Worm (Caenorhabditis elegans) whole organism, L1 larva: ENCODE data around the gene ben-1.
A peak's percentile ranks its signal among the peaks of the same experiment; 100 is the strongest.

Experiments used
- ceh-63 ChIP-seq: fragments of 200-800 bp; sonication (Bioruptor generic); optimal IDR thresholded peaks from 2 replicates; lab custom pipeline; 2018; ENCODE audit warnings: mild to moderate bottlenecking, missing genetic modification characterization, missing compliant biosample characterization
- ceh-82 ChIP-seq, 3 experiments: fragments of 150-350 bp in 1 of 3; sonication (generic microtip) in 2 of 3; optimal IDR thresholded peaks; 2 replicates each; lab custom pipeline; 2014 to 2017; ENCODE audit warnings: missing biosample characterization in 3 of 3, missing genetic modification characterization in 3 of 3
- ceh-88 ChIP-seq: fragments of 200-800 bp; sonication (Bioruptor generic); IDR thresholded peaks from 2 replicates; pipeline ENCODE4 v1.3.6; 2022; ENCODE audit warnings: missing genetic modification characterization, missing compliant biosample characterization
- dpl-1 ChIP-seq, 3 experiments: fragments of 150-350 bp in 2 of 3; sonication (generic microtip) in 1 of 3; optimal IDR thresholded peaks; 2 replicates each; lab custom pipeline; 2014 to 2017; ENCODE audit warnings: missing biosample characterization in 3 of 3, missing genetic modification characterization in 3 of 3, missing genetic modification reagents in 3 of 3
- dsc-1 ChIP-seq: sonication (generic microtip); optimal IDR thresholded peaks from 2 replicates; lab custom pipeline; 2016; ENCODE audit warnings: mild to moderate bottlenecking, missing genetic modification characterization, missing compliant biosample characterization
- efl-1 ChIP-seq, 4 experiments: fragments of 150-350 bp; optimal IDR thresholded peaks in 3 of 4; peaks in 1 of 4; 1 replicate in 1 of 4; 2 replicates in 3 of 4; lab custom pipeline; 2014; ENCODE audit warnings: missing biosample characterization in 2 of 4, missing genetic modification characterization in 2 of 4, missing genetic modification reagents in 2 of 4
- egl-13 ChIP-seq: sonication (generic microtip); optimal IDR thresholded peaks from 2 replicates; lab custom pipeline; 2016; ENCODE audit warnings: missing genotype, missing genetic modification reagents, missing genetic modification characterization, missing compliant biosample characterization
- elt-2 ChIP-seq: sonication (generic microtip); optimal IDR thresholded peaks from 2 replicates; lab custom pipeline; 2016; ENCODE audit warnings: missing genetic modification characterization, mild to moderate bottlenecking, inconsistent platforms, missing compliant biosample characterization, missing genetic modification reagents
- isw-1 ChIP-seq: fragments of 200-800 bp; sonication (Bioruptor generic); IDR thresholded peaks from 2 replicates; pipeline ENCODE4 v1.3.6; 2022; ENCODE audit warnings: missing genetic modification characterization, missing compliant biosample characterization
- lin-14 ChIP-seq: fragments of 200-800 bp; sonication (Bioruptor generic); optimal IDR thresholded peaks from 2 replicates; lab custom pipeline; 2018; ENCODE audit warnings: mild to moderate bottlenecking, missing genetic modification characterization, moderate library complexity, missing compliant biosample characterization
- lin-15B ChIP-seq: fragments of 150-350 bp; sonication (generic microtip); optimal IDR thresholded peaks from 3 replicates; lab custom pipeline; 2014; ENCODE audit warnings: missing biosample characterization, missing genetic modification characterization
- lin-35 ChIP-seq, 2 experiments: fragments of 150-350 bp; optimal IDR thresholded peaks; 2 replicates each; lab custom pipeline; 2014; ENCODE audit warnings: missing biosample characterization in 2 of 2, missing genetic modification characterization in 2 of 2, missing genetic modification reagents in 2 of 2
- lin-39 ChIP-seq: fragments of 150-350 bp; optimal IDR thresholded peaks from 2 replicates; lab custom pipeline; 2014; ENCODE audit warnings: missing biosample characterization, missing genetic modification reagents, missing genetic modification characterization
- lir-3 ChIP-seq: sonication (generic microtip); optimal IDR thresholded peaks from 2 replicates; lab custom pipeline; 2016; ENCODE audit warnings: mild to moderate bottlenecking, missing genetic modification characterization, moderate library complexity, missing compliant biosample characterization; ENCODE audit not compliant: poor library complexity
- lsy-2 ChIP-seq, 2 experiments: fragments of 150-350 bp; optimal IDR thresholded peaks; 2 replicates each; lab custom pipeline; 2014; ENCODE audit warnings: missing biosample characterization in 2 of 2, missing genetic modification characterization in 2 of 2
- mab-9 ChIP-seq: fragments of 200-800 bp; sonication (Bioruptor generic); IDR thresholded peaks from 2 replicates; pipeline ENCODE4 v1.3.6; 2022; ENCODE audit warnings: missing genetic modification reagents, missing genetic modification characterization, missing compliant biosample characterization
- nhr-20 ChIP-seq: sonication (generic microtip); optimal IDR thresholded peaks from 2 replicates; lab custom pipeline; 2016; ENCODE audit warnings: mild to moderate bottlenecking, missing genetic modification characterization, missing compliant biosample characterization
- nhr-28 ChIP-seq: fragments of 150-350 bp; optimal IDR thresholded peaks from 2 replicates; lab custom pipeline; 2014; ENCODE audit warnings: missing biosample characterization, missing genetic modification characterization
- nhr-47 ChIP-seq: sonication (generic microtip); optimal IDR thresholded peaks from 2 replicates; lab custom pipeline; 2016; ENCODE audit warnings: mild to moderate bottlenecking, missing genetic modification characterization, moderate library complexity, missing compliant biosample characterization
- nhr-71 ChIP-seq: sonication (generic microtip); optimal IDR thresholded peaks from 2 replicates; lab custom pipeline; 2016; ENCODE audit warnings: mild to moderate bottlenecking, missing genetic modification characterization, moderate library complexity, missing compliant biosample characterization
- nhr-85 ChIP-seq: sonication (generic microtip); peaks from one replicate; lab custom pipeline; 2016; ENCODE audit warnings: missing genetic modification characterization, inconsistent platforms, missing compliant biosample characterization
- nhr-90 ChIP-seq: sonication (generic microtip); optimal IDR thresholded peaks from 2 replicates; lab custom pipeline; 2016; ENCODE audit warnings: mild to moderate bottlenecking, missing genetic modification characterization, missing compliant biosample characterization; ENCODE audit not compliant: poor library complexity
- pax-3 ChIP-seq: fragments of 200-800 bp; sonication (Bioruptor generic); optimal IDR thresholded peaks from 2 replicates; lab custom pipeline; 2018; ENCODE audit warnings: mild to moderate bottlenecking, missing genetic modification characterization, moderate library complexity, missing compliant biosample characterization
- pqm-1 ChIP-seq: sonication (generic microtip); optimal IDR thresholded peaks from 3 replicates; lab custom pipeline; 2017; ENCODE audit warnings: missing biosample characterization, missing genetic modification characterization
- rnt-1 ChIP-seq: sonication (generic microtip); optimal IDR thresholded peaks from 2 replicates; lab custom pipeline; 2016; ENCODE audit warnings: mild to moderate bottlenecking, missing genetic modification characterization, moderate library complexity, missing compliant biosample characterization
- snpc-4 ChIP-seq: fragments of 150-350 bp; optimal IDR thresholded peaks from 2 replicates; lab custom pipeline; 2014; ENCODE audit warnings: missing biosample characterization, missing genetic modification characterization
- sup-37 ChIP-seq: fragments of 200-800 bp; sonication (Bioruptor generic); optimal IDR thresholded peaks from 2 replicates; lab custom pipeline; 2018; ENCODE audit warnings: mild to moderate bottlenecking, missing genetic modification characterization, missing compliant biosample characterization
- tlp-1 ChIP-seq: fragments of 150-350 bp; optimal IDR thresholded peaks from 2 replicates; lab custom pipeline; 2014; ENCODE audit warnings: missing biosample characterization, missing genetic modification characterization
- unc-30 ChIP-seq: sonication (generic microtip); optimal IDR thresholded peaks from 2 replicates; lab custom pipeline; 2017; ENCODE audit warnings: missing biosample characterization, missing genetic modification characterization
- unc-62 ChIP-seq: fragments of 150-350 bp; optimal IDR thresholded peaks from 2 replicates; lab custom pipeline; 2014; ENCODE audit warnings: missing biosample characterization, missing genetic modification reagents, missing genetic modification characterization
- unc-86 ChIP-seq: sonication (generic microtip); optimal IDR thresholded peaks from 2 replicates; lab custom pipeline; 2016; ENCODE audit warnings: missing genetic modification characterization, missing compliant biosample characterization
- vab-15 ChIP-seq: sonication (generic microtip); optimal IDR thresholded peaks from 2 replicates; lab custom pipeline; 2017; ENCODE audit warnings: missing genotype, mild to moderate bottlenecking, missing genetic modification characterization, missing compliant biosample characterization
- xbp-1 ChIP-seq: sonication (generic microtip); optimal IDR thresholded peaks from 2 replicates; lab custom pipeline; 2016; ENCODE audit warnings: missing genetic modification characterization, missing compliant biosample characterization
- ztf-11 ChIP-seq, 2 experiments: sonication (generic microtip); optimal IDR thresholded peaks; 2 replicates each; lab custom pipeline; 2016 to 2017; ENCODE audit warnings: missing genetic modification characterization in 2 of 2, missing biosample characterization in 1 of 2, missing compliant biosample characterization in 1 of 2

The ben-1 gene

DNA sequence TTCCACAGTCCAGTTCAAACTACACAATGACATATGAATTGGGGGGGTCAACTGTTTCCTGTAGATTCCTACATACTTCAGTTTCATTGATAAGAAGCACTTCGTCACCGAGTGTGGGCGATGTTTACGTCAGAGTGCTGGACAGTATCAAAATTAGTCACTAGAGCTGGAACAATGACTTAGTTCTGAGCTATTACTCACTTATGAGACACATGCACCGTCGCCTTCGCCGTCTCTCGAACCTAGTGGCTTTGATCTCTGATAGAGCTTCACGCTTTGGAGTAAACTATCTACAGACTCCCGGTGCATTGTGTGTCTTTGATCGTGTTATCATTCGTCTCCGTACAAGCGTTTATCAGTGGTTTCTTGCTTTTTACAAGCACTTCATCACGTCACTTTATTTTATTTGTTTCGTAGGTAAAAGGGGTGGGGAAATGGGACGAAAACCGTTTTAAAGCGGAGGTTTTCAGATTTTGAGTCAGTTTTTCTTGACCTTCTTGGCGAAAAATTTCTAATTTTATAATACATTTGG lies 30.0 kb upstream of the ben-1 start:
- TF ChIP-seq lin-14 (GFP tag; lab: Kevin White, UChicago) (no peak), ceh-63 (no peak), pax-3 (peak; percentile 79), elt-2 (tag; lab: Kevin White, UChicago) (peak; percentile 79), nhr-71 (tag; lab: Kevin White, UChicago) (peak; percentile 7), nhr-20 (tag; lab: Kevin White, UChicago) (peak; percentile 12)

DNA sequence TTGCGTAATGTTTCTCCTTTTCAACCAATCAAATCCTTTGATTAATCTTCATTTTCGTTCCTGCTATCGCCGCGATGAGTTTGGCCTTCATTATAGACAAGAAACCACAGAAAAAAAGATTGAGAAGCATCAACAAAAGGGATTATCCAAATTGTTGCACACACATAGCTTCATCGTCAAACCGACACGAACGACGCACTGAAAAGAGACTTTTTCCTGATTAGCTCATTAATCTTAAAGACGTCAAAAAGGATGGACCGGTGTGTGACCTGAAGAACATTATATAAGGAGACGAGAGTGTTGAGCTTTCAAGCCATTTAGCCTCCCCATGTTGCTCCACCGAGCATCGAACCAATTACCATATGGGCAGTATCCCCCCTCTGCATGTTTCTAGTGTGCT lies 28.3 kb upstream of the ben-1 start:
- TF ChIP-seq dsc-1 (tag; lab: Kevin White, UChicago) = peak; percentile 92
- TF ChIP-seq pax-3 = peak; percentile 98
- TF ChIP-seq nhr-85 = no peak
- no peak for TF ChIP-seq efl-1 (optimal IDR thresholded peaks at IDR 0.05; lab: Kevin White, UChicago)
- TF ChIP-seq efl-1 (GFP tag; optimal IDR thresholded peaks at IDR 0.05 in 1 of 2; lab: Kevin White, UChicago) = no peak
- TF ChIP-seq vab-15 (tag; lab: Kevin White, UChicago) = no peak

DNA sequence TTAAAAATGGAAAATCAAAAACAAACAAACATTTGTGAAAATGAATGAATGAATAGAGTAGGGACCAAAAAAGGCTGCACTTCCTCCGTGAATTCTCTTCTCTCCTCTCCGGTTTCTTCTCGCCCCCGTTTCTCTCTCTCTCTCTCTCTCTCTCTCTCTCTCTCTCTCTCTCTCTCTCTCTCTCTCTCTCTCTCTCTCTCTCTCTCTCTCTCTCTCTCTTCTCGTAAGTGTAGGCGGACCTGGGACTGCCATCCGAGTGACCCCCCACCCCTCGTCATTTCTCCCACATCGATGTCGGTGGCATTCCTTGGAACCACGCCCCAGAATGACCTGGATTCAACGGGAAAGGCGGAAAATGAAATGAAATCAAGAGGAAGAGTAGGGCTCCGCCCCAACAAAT lies 25.3 kb upstream of the ben-1 start:
- TF ChIP-seq mab-9 (GFP tag; lab: Robert Waterston, UW) (0 out of 2 replicates have a peak, but pooled peaks have one; percentile 30), dpl-1 (GFP tag; optimal IDR thresholded peaks at IDR 0.05; lab: Kevin White, UChicago) (no peak), lin-14 (GFP tag; lab: Kevin White, UChicago) (peak; percentile 52), ztf-11 (tag; optimal IDR thresholded peaks at IDR 0.05; lab: Kevin White, UChicago) (no peak), unc-62 (GFP tag; lab: Kevin White, UChicago) (no peak), efl-1 (optimal IDR thresholded peaks at IDR 0.05; lab: Kevin White, UChicago) (peak; percentile 1 to 7), efl-1 (GFP tag; optimal IDR thresholded peaks at IDR 0.05 in 1 of 2; lab: Kevin White, UChicago) (no peak), lin-39 (tag; lab: Kevin White, UChicago) (no peak)

DNA sequence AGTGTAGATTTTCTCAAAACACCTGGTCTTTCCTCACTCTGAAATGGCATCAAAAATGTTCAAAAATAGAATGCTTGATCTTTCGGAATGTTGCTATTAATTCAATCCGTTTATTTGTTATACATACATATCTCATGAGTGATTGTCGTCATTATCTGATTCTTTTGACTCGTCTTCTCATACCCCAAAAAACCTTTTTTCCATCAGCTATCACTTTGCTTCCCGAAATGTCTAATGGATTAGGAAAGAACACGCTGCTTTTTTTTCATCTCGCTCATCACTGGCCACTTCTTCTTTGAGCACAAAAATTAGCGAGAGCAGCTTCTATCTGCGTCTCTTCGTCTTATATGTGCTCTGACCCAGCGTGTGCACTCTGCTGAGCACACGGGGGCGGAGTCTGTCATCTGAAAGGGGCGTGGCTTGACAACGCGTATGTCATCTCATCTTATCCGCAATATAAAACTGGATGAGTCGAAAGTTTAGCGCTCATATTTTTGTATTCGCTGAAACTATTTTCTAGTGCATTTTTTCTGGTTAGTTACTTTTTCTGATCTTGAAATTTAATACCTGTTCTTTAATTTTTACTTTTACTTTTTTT lies 23.4 kb upstream of the ben-1 start:
- TF ChIP-seq lin-35 (GFP tag; optimal IDR thresholded peaks at IDR 0.05; lab: Kevin White, UChicago) (no peak), snpc-4 (tag; lab: Kevin White, UChicago) (no peak), dsc-1 (tag; lab: Kevin White, UChicago) (peak; percentile 42), unc-62 (GFP tag; lab: Kevin White, UChicago) (no peak), unc-86 (no peak), tlp-1 (tag; lab: Kevin White, UChicago) (no peak), lin-15B (tag; lab: Kevin White, UChicago) (no peak), nhr-47 (tag; lab: Kevin White, UChicago) (peak; percentile 12), unc-30 (no peak), ceh-88 (no peak), nhr-90 (tag; lab: Kevin White, UChicago) (no peak), pqm-1 (no peak), lin-39 (tag; lab: Kevin White, UChicago) (no peak), isw-1 (GFP tag; lab: Robert Waterston, UW) (no peak), ztf-11 (tag; optimal IDR thresholded peaks at IDR 0.05; lab: Kevin White, UChicago) (no peak), ceh-82 (tag; optimal IDR thresholded peaks at IDR 0.05; lab: Kevin White, UChicago) (no peak), nhr-28 (tag; lab: Kevin White, UChicago) (no peak), lin-14 (GFP tag; lab: Kevin White, UChicago) (peak; percentile 5), sup-37 (GFP tag; lab: Kevin White, UChicago) (no peak), xbp-1 (tag; lab: Kevin White, UChicago) (no peak), pax-3 (peak; percentile 97), lir-3 (tag; lab: Kevin White, UChicago) (no peak), egl-13 (tag; lab: Kevin White, UChicago) (peak; percentile 32), rnt-1 (tag; lab: Kevin White, UChicago) (no peak), lsy-2 (tag; optimal IDR thresholded peaks at IDR 0.05; lab: Kevin White, UChicago) (no peak)
- TF ChIP-seq, all 84 proteins: peak for 5
